Worm (Caenorhabditis elegans) whole organism, L4 larva: ENCODE measurements around the gene Y54E2A.10.
A peak's percentile ranks its signal among the peaks of the same experiment; 100 is the strongest.

ENCODE experiments used
- F49E8.2 ChIP-seq: sonication (generic microtip); optimal IDR thresholded peaks from 2 replicates; lab custom pipeline; 2016; ENCODE audit warnings: missing compliant biosample characterization, mild to moderate bottlenecking, missing genetic modification characterization, borderline replicate concordance
- R02D3.7 ChIP-seq: fragments of 150-350 bp; sonication (generic microtip); optimal IDR thresholded peaks from 3 replicates; lab custom pipeline; 2014; ENCODE audit warnings: missing biosample characterization, missing genetic modification characterization
- T20F7.1 ChIP-seq: fragments of 200-800 bp; sonication (Bioruptor generic); optimal IDR thresholded peaks from 2 replicates; lab custom pipeline; 2018; ENCODE audit warnings: mild to moderate bottlenecking, missing genetic modification characterization, missing compliant biosample characterization
- Y105C5A.15 ChIP-seq: fragments of 200-800 bp; sonication (Bioruptor generic); IDR thresholded peaks from 2 replicates; pipeline ENCODE4 v1.3.6; 2022; ENCODE audit warnings: missing genetic modification characterization, missing compliant biosample characterization
- Y48G9A.11 ChIP-seq: fragments of 200-800 bp; sonication (Bioruptor generic); IDR thresholded peaks from 2 replicates; pipeline ENCODE4 v1.3.6; 2022; ENCODE audit warnings: missing genetic modification reagents, missing genetic modification characterization, missing compliant biosample characterization
- Y5F2A.4 ChIP-seq: fragments of 200-800 bp; sonication (Bioruptor generic); optimal IDR thresholded peaks from 2 replicates; lab custom pipeline; 2018; ENCODE audit warnings: mild to moderate bottlenecking, missing genetic modification characterization, missing compliant biosample characterization
- ama-1 ChIP-seq: fragments of 150-350 bp; optimal IDR thresholded peaks from 2 replicates; lab custom pipeline; 2014; ENCODE audit warnings: inconsistent platforms, mixed read lengths
- arid-1 ChIP-seq: fragments of 200-800 bp; sonication (Bioruptor generic); conservative IDR thresholded peaks from 2 replicates; pipeline ENCODE4 v1.3.6; 2022; ENCODE audit warnings: missing genetic modification reagents, missing genetic modification characterization, missing compliant biosample characterization
- attf-4 ChIP-seq: sonication (generic microtip); optimal IDR thresholded peaks from 3 replicates; lab custom pipeline; 2017; ENCODE audit warnings: missing biosample characterization, missing genetic modification characterization
- ceh-32 ChIP-seq: sonication (generic microtip); optimal IDR thresholded peaks from 2 replicates; lab custom pipeline; 2016; ENCODE audit warnings: mild to moderate bottlenecking, missing genetic modification characterization, missing compliant biosample characterization; ENCODE audit not compliant: poor library complexity
- ceh-44 ChIP-seq: fragments of 200-800 bp; sonication (Bioruptor generic); IDR thresholded peaks from 2 replicates; pipeline ENCODE4 v1.3.6; 2022; ENCODE audit warnings: missing genetic modification reagents, missing genetic modification characterization, missing compliant biosample characterization
- cey-2 ChIP-seq: sonication (generic microtip); optimal IDR thresholded peaks from 3 replicates; lab custom pipeline; 2017; ENCODE audit warnings: missing genetic modification characterization, mild to moderate bottlenecking, missing compliant biosample characterization, antibody characterized with exemption, borderline replicate concordance; ENCODE audit not compliant: insufficient read depth
- daf-16 ChIP-seq, 3 experiments: sonication (generic microtip); optimal IDR thresholded peaks; 2 replicates each; lab custom pipeline; 2016 to 2017; ENCODE audit warnings: missing genetic modification characterization in 3 of 3, missing genetic modification reagents in 3 of 3, mild to moderate bottlenecking in 2 of 3, missing compliant biosample characterization in 2 of 3, missing biosample characterization in 1 of 3, moderate library complexity in 1 of 3
- daf-19 ChIP-seq: fragments of 200-800 bp; sonication (Bioruptor generic); conservative IDR thresholded peaks from 2 replicates; pipeline ENCODE4 v1.3.6; 2022; ENCODE audit warnings: missing genetic modification characterization, missing compliant biosample characterization
- dmd-6 ChIP-seq: fragments of 200-800 bp; sonication (Bioruptor generic); IDR thresholded peaks from 2 replicates; pipeline ENCODE4 v1.3.6; 2022; ENCODE audit warnings: missing genetic modification reagents, missing genetic modification characterization, missing compliant biosample characterization
- duxl-1 ChIP-seq: sonication (generic microtip); optimal IDR thresholded peaks from 2 replicates; lab custom pipeline; 2016; ENCODE audit warnings: mild to moderate bottlenecking, missing genetic modification characterization, moderate library complexity, missing compliant biosample characterization; ENCODE audit not compliant: poor library complexity
- dve-1 ChIP-seq: sonication (generic microtip); optimal IDR thresholded peaks from 2 replicates; lab custom pipeline; 2017; ENCODE audit warnings: antibody characterized with exemption, mild to moderate bottlenecking, missing genetic modification characterization, missing compliant biosample characterization; ENCODE audit not compliant: insufficient read depth
- egl-43 ChIP-seq: fragments of 200-800 bp; sonication (Bioruptor generic); IDR thresholded peaks from 2 replicates; pipeline ENCODE4 v1.3.6; 2022; ENCODE audit warnings: missing genetic modification reagents, missing genetic modification characterization, missing compliant biosample characterization
- gei-8 ChIP-seq: fragments of 200-800 bp; sonication (Bioruptor generic); optimal IDR thresholded peaks from 2 replicates; lab custom pipeline; 2018; ENCODE audit warnings: mild to moderate bottlenecking, missing genetic modification characterization, missing compliant biosample characterization
- hif-1 ChIP-seq, 2 experiments: sonication (generic microtip); optimal IDR thresholded peaks; 2 replicates each; lab custom pipeline; 2016 to 2017; ENCODE audit warnings: missing compliant biosample characterization in 2 of 2, missing genetic modification characterization in 2 of 2, missing genetic modification reagents in 2 of 2, missing genotype in 2 of 2, mild to moderate bottlenecking in 1 of 2
- hlh-11 ChIP-seq: fragments of 200-800 bp; sonication (Bioruptor generic); optimal IDR thresholded peaks from 2 replicates; lab custom pipeline; 2018; ENCODE audit warnings: mild to moderate bottlenecking, missing genetic modification characterization, missing compliant biosample characterization
- lin-15B ChIP-seq: fragments of 150-350 bp; sonication (generic microtip); optimal IDR thresholded peaks from 3 replicates; lab custom pipeline; 2014; ENCODE audit warnings: missing biosample characterization, missing genetic modification characterization
- lin-29 ChIP-seq: fragments of 200-800 bp; sonication (Bioruptor generic); IDR thresholded peaks from 2 replicates; pipeline ENCODE4 v1.3.6; 2022; ENCODE audit warnings: missing genetic modification reagents, missing genetic modification characterization, missing compliant biosample characterization
- lin-39 ChIP-seq: fragments of 150-350 bp; optimal IDR thresholded peaks from 2 replicates; lab custom pipeline; 2014; ENCODE audit warnings: missing biosample characterization, missing genetic modification reagents, missing genetic modification characterization
- lir-3 ChIP-seq: sonication (generic microtip); optimal IDR thresholded peaks from 2 replicates; lab custom pipeline; 2016; ENCODE audit warnings: mild to moderate bottlenecking, missing genetic modification characterization, missing compliant biosample characterization
- lsy-2 ChIP-seq, 2 experiments: fragments of 150-350 bp in 1 of 2; sonication (generic microtip) in 1 of 2; optimal IDR thresholded peaks; 2 replicates each; lab custom pipeline; 2014 to 2017; ENCODE audit warnings: missing biosample characterization in 2 of 2, missing genetic modification characterization in 2 of 2
- madf-9 ChIP-seq: fragments of 200-800 bp; sonication (Bioruptor generic); conservative IDR thresholded peaks from 2 replicates; pipeline ENCODE4 v1.3.6; 2022; ENCODE audit warnings: missing genetic modification reagents, missing genetic modification characterization, missing compliant biosample characterization
- mdl-1 ChIP-seq, 2 experiments: fragments of 150-350 bp in 1 of 2; sonication (generic microtip) in 1 of 2; optimal IDR thresholded peaks; 2 replicates each; lab custom pipeline; 2014 to 2017; ENCODE audit warnings: missing biosample characterization in 2 of 2, missing genetic modification characterization in 2 of 2
- mxl-3 ChIP-seq: fragments of 200-800 bp; sonication (Bioruptor generic); optimal IDR thresholded peaks from 2 replicates; lab custom pipeline; 2018; ENCODE audit warnings: mild to moderate bottlenecking, missing genetic modification characterization, missing compliant biosample characterization
- nhr-10 ChIP-seq: fragments of 150-350 bp; optimal IDR thresholded peaks from 2 replicates; lab custom pipeline; 2014; ENCODE audit warnings: missing biosample characterization, missing genetic modification characterization
- nhr-11 ChIP-seq: fragments of 150-350 bp; optimal IDR thresholded peaks from 2 replicates; lab custom pipeline; 2014; ENCODE audit warnings: missing biosample characterization, missing genetic modification characterization
- nhr-28 ChIP-seq: fragments of 150-350 bp; optimal IDR thresholded peaks from 2 replicates; lab custom pipeline; 2014; ENCODE audit warnings: missing biosample characterization, missing genetic modification characterization
- nhr-41 ChIP-seq: fragments of 200-800 bp; sonication (Bioruptor generic); IDR thresholded peaks from 2 replicates; pipeline ENCODE4 v1.3.6; 2022; ENCODE audit warnings: missing genetic modification reagents, missing genetic modification characterization, missing compliant biosample characterization
- nhr-48 ChIP-seq: sonication (generic microtip); optimal IDR thresholded peaks from 2 replicates; lab custom pipeline; 2016; ENCODE audit warnings: mild to moderate bottlenecking, missing genetic modification characterization, missing compliant biosample characterization
- nhr-77 ChIP-seq: fragments of 150-350 bp; optimal IDR thresholded peaks from 2 replicates; lab custom pipeline; 2014; ENCODE audit warnings: missing biosample characterization, missing genetic modification characterization
- rbr-2 ChIP-seq: sonication (generic microtip); optimal IDR thresholded peaks from 2 replicates; lab custom pipeline; 2016; ENCODE audit warnings: missing genotype, missing genetic modification characterization, missing compliant biosample characterization
- saeg-2 ChIP-seq: fragments of 200-800 bp; sonication (Bioruptor generic); IDR thresholded peaks from 2 replicates; pipeline ENCODE4 v1.3.6; 2022; ENCODE audit warnings: missing genetic modification reagents, missing genetic modification characterization, missing compliant biosample characterization
- skn-1 ChIP-seq: fragments of 150-350 bp; optimal IDR thresholded peaks from 2 replicates; lab custom pipeline; 2014; ENCODE audit warnings: missing biosample characterization, missing genetic modification characterization
- snpc-1.2 ChIP-seq: fragments of 200-800 bp; sonication (Bioruptor generic); IDR thresholded peaks from 2 replicates; pipeline ENCODE4 v1.3.6; 2022; ENCODE audit warnings: missing genetic modification reagents, missing genetic modification characterization, missing compliant biosample characterization
- spr-1 ChIP-seq: sonication (generic microtip); optimal IDR thresholded peaks from 2 replicates; lab custom pipeline; 2016; ENCODE audit warnings: mild to moderate bottlenecking, missing genetic modification characterization, missing compliant biosample characterization
- unc-62 ChIP-seq, 3 experiments: fragments of 150-350 bp in 1 of 3; sonication (generic microtip); optimal IDR thresholded peaks in 2 of 3; peaks in 1 of 3; 1 replicate in 1 of 3; 2 replicates in 2 of 3; lab custom pipeline; 2014 to 2017; ENCODE audit warnings: missing biosample characterization in 3 of 3, missing genetic modification characterization in 3 of 3, missing genetic modification reagents in 3 of 3, missing genotype in 1 of 3
- zfp-2 ChIP-seq: sonication (generic microtip); optimal IDR thresholded peaks from 2 replicates; lab custom pipeline; 2016; ENCODE audit warnings: mild to moderate bottlenecking, missing genetic modification characterization, missing compliant biosample characterization
- zip-2 ChIP-seq: fragments of 150-350 bp; optimal IDR thresholded peaks from 2 replicates; lab custom pipeline; 2014; ENCODE audit warnings: missing biosample characterization, missing genetic modification characterization
- ztf-7 ChIP-seq: fragments of 150-350 bp; optimal IDR thresholded peaks from 2 replicates; lab custom pipeline; 2014; ENCODE audit warnings: missing biosample characterization, missing genetic modification characterization

The Y54E2A.10 gene

DNA sequence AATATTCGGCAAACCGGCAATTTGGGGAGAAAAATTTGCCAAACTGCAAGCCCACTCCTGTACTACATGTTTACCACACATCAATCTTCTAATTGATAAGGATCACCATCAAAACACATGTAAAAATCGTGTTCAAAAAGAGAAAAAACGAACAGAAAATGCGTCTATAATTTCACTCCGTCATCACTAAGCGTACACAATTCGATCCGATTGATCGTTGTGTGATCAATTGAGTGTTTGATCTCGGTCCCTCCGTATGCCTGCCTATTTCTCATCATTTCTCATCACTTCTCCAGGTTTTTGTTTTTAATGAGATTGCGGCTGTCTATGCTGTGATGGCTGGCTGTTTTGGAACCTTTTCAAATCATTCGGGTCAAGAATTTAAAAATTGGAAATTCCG, 34.6 kb downstream of the Y54E2A.10 start:
- TF ChIP-seq nhr-28 (tag; lab: Kevin White, UChicago): peak; percentile 68
- peak; percentile 51 for TF ChIP-seq dmd-6 (GFP tag; lab: Robert Waterston, UW)
- TF ChIP-seq saeg-2: no peak
- no peak for TF ChIP-seq F49E8.2 (tag; lab: Kevin White, UChicago)
- no peak for TF ChIP-seq zip-2 (tag; lab: Kevin White, UChicago)
- no peak for TF ChIP-seq egl-43 (GFP tag; lab: Robert Waterston, UW)
- TF ChIP-seq lin-15B: no peak
- TF ChIP-seq madf-9 (GFP tag; lab: Robert Waterston, UW): no peak
- peak; percentile 6 for TF ChIP-seq nhr-10 (tag; lab: Kevin White, UChicago)
- TF ChIP-seq skn-1 (tag; lab: Kevin White, UChicago): no peak
- peak; percentile 55 for TF ChIP-seq mxl-3 (GFP tag; lab: Kevin White, UChicago)
- TF ChIP-seq arid-1 (GFP tag; lab: Robert Waterston, UW): no peak
- TF ChIP-seq nhr-48 (tag; lab: Kevin White, UChicago): peak; percentile 38
- peak in 1 of 2 experiments; percentile 36 for TF ChIP-seq mdl-1 (tag; optimal IDR thresholded peaks at IDR 0.05; lab: Kevin White, UChicago)
- peak; percentile 45 for TF ChIP-seq hlh-11 (tag; lab: Kevin White, UChicago)

ce11 chrII:14832055-14832454, 41.2 kb downstream of the Y54E2A.10 start:
- TF ChIP-seq daf-19: no peak
- TF ChIP-seq nhr-11: no peak
- TF ChIP-seq lin-39 (tag; lab: Kevin White, UChicago): no peak
- no peak for TF ChIP-seq snpc-1.2 (GFP tag; lab: Robert Waterston, UW)
- TF ChIP-seq nhr-77 (tag; lab: Kevin White, UChicago): no peak
- TF ChIP-seq R02D3.7: no peak
- TF ChIP-seq spr-1 (tag; lab: Kevin White, UChicago): no peak
- TF ChIP-seq ceh-44 (GFP tag; lab: Robert Waterston, UW): no peak
- no peak for TF ChIP-seq mxl-3 (GFP tag; lab: Kevin White, UChicago)
- no peak for TF ChIP-seq unc-62 (GFP tag; optimal IDR thresholded peaks at IDR 0.05 in 1 of 2; lab: Kevin White, UChicago)
- TF ChIP-seq unc-62 (tag; optimal IDR thresholded peaks at IDR 0.05; lab: Kevin White, UChicago): no peak
- TF ChIP-seq nhr-28 (tag; lab: Kevin White, UChicago): no peak
- no peak for TF ChIP-seq lir-3 (tag; lab: Kevin White, UChicago)
- TF ChIP-seq nhr-41 (GFP tag; lab: Robert Waterston, UW): no peak
- TF ChIP-seq Y5F2A.4: no peak
- no peak for TF ChIP-seq lin-29 (GFP tag; lab: Robert Waterston, UW)
- TF ChIP-seq zfp-2 (tag; lab: Kevin White, UChicago): no peak
- TF ChIP-seq mdl-1 (tag; optimal IDR thresholded peaks at IDR 0.05; lab: Kevin White, UChicago): no peak
- no peak for TF ChIP-seq dmd-6 (GFP tag; lab: Robert Waterston, UW)
- no peak for TF ChIP-seq ceh-32 (tag; lab: Kevin White, UChicago)
- TF ChIP-seq hif-1 (tag; optimal IDR thresholded peaks at IDR 0.05; lab: Kevin White, UChicago): no peak

ce11 chrII:14838596-14839215, 47.9 kb downstream of the Y54E2A.10 start:
- TF ChIP-seq dmd-6 (GFP tag; lab: Robert Waterston, UW) (peak; percentile 82), nhr-28 (tag; lab: Kevin White, UChicago) (peak; percentile 87), T20F7.1 (no peak), duxl-1 (tag; lab: Kevin White, UChicago) (no peak), ama-1 (no peak), Y48G9A.11 (no peak), daf-16 (GFP tag; optimal IDR thresholded peaks at IDR 0.05; lab: Kevin White, UChicago) (no peak), daf-16 (tag; optimal IDR thresholded peaks at IDR 0.05; lab: Kevin White, UChicago) (peak; percentile 43), nhr-41 (GFP tag; lab: Robert Waterston, UW) (no peak), ztf-7 (tag; lab: Kevin White, UChicago) (no peak), lsy-2 (tag; optimal IDR thresholded peaks at IDR 0.05; lab: Kevin White, UChicago) (peak in 1 of 2 experiments; percentile 26), R02D3.7 (no peak), mdl-1 (tag; optimal IDR thresholded peaks at IDR 0.05; lab: Kevin White, UChicago) (peak in 1 of 2 experiments; percentile 56), dve-1 (peak; percentile 35), Y105C5A.15 (GFP tag; lab: Robert Waterston, UW) (no peak), lin-15B (no peak), gei-8 (GFP tag; lab: Kevin White, UChicago) (peak; percentile 19), hlh-11 (tag; lab: Kevin White, UChicago) (peak; percentile 8), cey-2 (tag; lab: Kevin White, UChicago) (peak; percentile 31), mxl-3 (GFP tag; lab: Kevin White, UChicago) (peak; percentile 97), ceh-44 (GFP tag; lab: Robert Waterston, UW) (no peak), rbr-2 (tag; lab: Kevin White, UChicago) (no peak), attf-4 (tag; lab: Kevin White, UChicago) (no peak)
